Worm (Caenorhabditis elegans) whole organism, young adult: ENCODE data around the gene F55F10.1.

ENCODE experiments used
- B0035.1 ChIP-seq: sonication (generic microtip); optimal IDR thresholded peaks from 2 replicates; lab custom pipeline; 2016; ENCODE audit warnings: missing genetic modification characterization, mild to moderate bottlenecking, missing compliant biosample characterization, missing genotype, missing genetic modification reagents
- C06A6.2 ChIP-seq: fragments of 200-800 bp; sonication (Bioruptor generic); conservative IDR thresholded peaks from 2 replicates; pipeline ENCODE4 v1.3.6; 2022; ENCODE audit warnings: missing genetic modification characterization, missing compliant biosample characterization
- F22D6.2 ChIP-seq: sonication (generic microtip); optimal IDR thresholded peaks from 2 replicates; lab custom pipeline; 2016; ENCODE audit warnings: mild to moderate bottlenecking, missing genetic modification characterization, missing compliant biosample characterization
- F23B12.7 ChIP-seq: sonication (generic microtip); optimal IDR thresholded peaks from 2 replicates; lab custom pipeline; 2017; ENCODE audit warnings: missing genetic modification characterization, mild to moderate bottlenecking, missing compliant biosample characterization, antibody characterized with exemption, moderate library complexity; ENCODE audit not compliant: insufficient read depth
- F33H1.4 ChIP-seq: fragments of 200-800 bp; sonication (Bioruptor generic); IDR thresholded peaks from 2 replicates; pipeline ENCODE4 v1.3.6; 2022; ENCODE audit warnings: missing genetic modification reagents, missing genetic modification characterization, missing compliant biosample characterization
- F49E8.2 ChIP-seq: sonication (generic microtip); optimal IDR thresholded peaks from 3 replicates; lab custom pipeline; 2017; ENCODE audit warnings: missing genetic modification characterization, mild to moderate bottlenecking, missing compliant biosample characterization, antibody characterized with exemption, moderate library complexity; ENCODE audit not compliant: insufficient read depth
- F52B5.7 ChIP-seq: sonication (generic microtip); optimal IDR thresholded peaks from 2 replicates; lab custom pipeline; 2016; ENCODE audit warnings: mild to moderate bottlenecking, missing genetic modification characterization, missing compliant biosample characterization
- T26A5.8 ChIP-seq: sonication (generic microtip); optimal IDR thresholded peaks from 2 replicates; lab custom pipeline; 2016; ENCODE audit warnings: missing genetic modification characterization, missing compliant biosample characterization
- Y56A3A.18 ChIP-seq: fragments of 200-800 bp; sonication (Bioruptor generic); IDR thresholded peaks from 2 replicates; pipeline ENCODE4 v1.3.6; 2022; ENCODE audit warnings: missing genetic modification reagents, missing genetic modification characterization, missing compliant biosample characterization
- ama-1 ChIP-seq, 3 experiments: fragments of 150-350 bp in 1 of 3; sonication (generic microtip) in 2 of 3; optimal IDR thresholded peaks; 2 replicates each; lab custom pipeline; 2014 to 2018; ENCODE audit warnings: missing biosample characterization in 2 of 3, missing genetic modification characterization in 2 of 3, missing genetic modification reagents in 2 of 3
- attf-5 ChIP-seq: fragments of 200-800 bp; sonication (Bioruptor generic); optimal IDR thresholded peaks from 2 replicates; lab custom pipeline; 2018; ENCODE audit warnings: mild to moderate bottlenecking, missing genetic modification characterization, missing compliant biosample characterization
- attf-6 ChIP-seq: fragments of 200-800 bp; sonication (Bioruptor generic); IDR thresholded peaks from 2 replicates; pipeline ENCODE4 v1.3.6; 2022; ENCODE audit warnings: missing genetic modification reagents, missing genetic modification characterization, missing compliant biosample characterization
- ccch-3 ChIP-seq: fragments of 200-800 bp; sonication (Bioruptor generic); optimal IDR thresholded peaks from 2 replicates; lab custom pipeline; 2018; ENCODE audit warnings: mild to moderate bottlenecking, missing genetic modification characterization, missing compliant biosample characterization
- egl-44 ChIP-seq: fragments of 200-800 bp; sonication (Bioruptor generic); IDR thresholded peaks from 2 replicates; pipeline ENCODE4 v1.3.6; 2022; ENCODE audit warnings: missing genetic modification reagents, missing genetic modification characterization, missing compliant biosample characterization
- egrh-3 ChIP-seq: fragments of 200-800 bp; sonication (Bioruptor generic); IDR thresholded peaks from 2 replicates; pipeline ENCODE4 v1.3.6; 2022; ENCODE audit warnings: missing genetic modification reagents, missing genetic modification characterization, missing compliant biosample characterization
- ets-4 ChIP-seq: fragments of 200-800 bp; sonication (Bioruptor generic); optimal IDR thresholded peaks from 2 replicates; lab custom pipeline; 2018; ENCODE audit warnings: mild to moderate bottlenecking, missing genetic modification characterization, missing compliant biosample characterization
- gei-17 ChIP-seq: fragments of 200-800 bp; sonication (Bioruptor generic); optimal IDR thresholded peaks from 2 replicates; lab custom pipeline; 2018; ENCODE audit warnings: mild to moderate bottlenecking, missing genetic modification characterization, missing compliant biosample characterization
- him-1 ChIP-seq: sonication (generic microtip); optimal IDR thresholded peaks from 2 replicates; lab custom pipeline; 2016; ENCODE audit warnings: missing genotype, missing genetic modification reagents, missing genetic modification characterization, missing compliant biosample characterization
- hmg-1.2 ChIP-seq: fragments of 200-800 bp; sonication (Bioruptor generic); IDR thresholded peaks from 2 replicates; pipeline ENCODE4 v1.3.6; 2022; ENCODE audit warnings: missing genetic modification reagents, missing genetic modification characterization, missing compliant biosample characterization
- let-607 ChIP-seq, 2 experiments: fragments of 200-800 bp in 1 of 2; sonication (Bioruptor generic) in 1 of 2; sonication (generic microtip) in 1 of 2; optimal IDR thresholded peaks; 2 replicates each; lab custom pipeline; 2016 to 2018; ENCODE audit warnings: mild to moderate bottlenecking in 2 of 2, missing compliant biosample characterization in 2 of 2, missing genetic modification characterization in 2 of 2, moderate library complexity in 2 of 2, missing genotype in 1 of 2
- lin-26 ChIP-seq: fragments of 200-800 bp; sonication (Bioruptor generic); IDR thresholded peaks from 2 replicates; pipeline ENCODE4 v1.3.6; 2022; ENCODE audit warnings: missing genetic modification reagents, missing genetic modification characterization, missing compliant biosample characterization
- lsy-27 ChIP-seq: sonication (generic microtip); optimal IDR thresholded peaks from 2 replicates; lab custom pipeline; 2017; ENCODE audit warnings: missing genetic modification characterization, mild to moderate bottlenecking, missing compliant biosample characterization, antibody characterized with exemption, missing genotype, borderline replicate concordance; ENCODE audit not compliant: insufficient read depth
- madf-3 ChIP-seq: fragments of 200-800 bp; sonication (Bioruptor generic); IDR thresholded peaks from 2 replicates; pipeline ENCODE4 v1.3.6; 2022; ENCODE audit warnings: missing genetic modification reagents, missing genetic modification characterization, missing compliant biosample characterization
- mel-28 ChIP-seq: sonication (generic microtip); optimal IDR thresholded peaks from 2 replicates; lab custom pipeline; 2016; ENCODE audit warnings: borderline replicate concordance, mild to moderate bottlenecking, missing genetic modification characterization, missing compliant biosample characterization
- nhr-179 ChIP-seq: sonication (generic microtip); optimal IDR thresholded peaks from 2 replicates; lab custom pipeline; 2016; ENCODE audit warnings: mild to moderate bottlenecking, missing genetic modification characterization, missing compliant biosample characterization
- nhr-80 ChIP-seq: sonication (generic microtip); optimal IDR thresholded peaks from 2 replicates; lab custom pipeline; 2016; ENCODE audit warnings: missing genetic modification characterization, missing compliant biosample characterization
- pbrm-1 ChIP-seq: fragments of 200-800 bp; sonication (Bioruptor generic); IDR thresholded peaks from 2 replicates; pipeline ENCODE4 v1.3.6; 2022; ENCODE audit warnings: missing genetic modification reagents, missing genetic modification characterization, missing compliant biosample characterization
- rcor-1 ChIP-seq: fragments of 200-800 bp; sonication (Bioruptor generic); IDR thresholded peaks from 2 replicates; pipeline ENCODE4 v1.3.6; 2022; ENCODE audit warnings: missing genetic modification reagents, missing genetic modification characterization, missing compliant biosample characterization
- rpc-1 ChIP-seq, 2 experiments: fragments of 150-350 bp in 1 of 2; sonication (generic microtip) in 1 of 2; optimal IDR thresholded peaks; 2 replicates each; lab custom pipeline; 2014 to 2018; ENCODE audit warnings: missing biosample characterization in 1 of 2, missing genetic modification characterization in 1 of 2, missing genetic modification reagents in 1 of 2, missing genotype in 1 of 2
- somi-1 ChIP-seq: fragments of 200-800 bp; sonication (Bioruptor generic); optimal IDR thresholded peaks from 2 replicates; lab custom pipeline; 2018; ENCODE audit warnings: mild to moderate bottlenecking, missing genetic modification characterization, missing compliant biosample characterization
- unc-130 ChIP-seq: sonication (generic microtip); optimal IDR thresholded peaks from 2 replicates; lab custom pipeline; 2016; ENCODE audit warnings: missing genetic modification reagents, missing genetic modification characterization, missing compliant biosample characterization
- zfh-2 ChIP-seq: fragments of 200-800 bp; sonication (Bioruptor generic); conservative IDR thresholded peaks from 2 replicates; pipeline ENCODE4 v1.3.6; 2022; ENCODE audit warnings: missing genetic modification reagents, missing genetic modification characterization, missing compliant biosample characterization
- ztf-26 ChIP-seq: sonication (generic microtip); optimal IDR thresholded peaks from 2 replicates; lab custom pipeline; 2017; ENCODE audit warnings: missing genetic modification characterization, missing compliant biosample characterization
- ztf-6 ChIP-seq: fragments of 200-800 bp; sonication (Bioruptor generic); IDR thresholded peaks from 2 replicates; pipeline ENCODE4 v1.3.6; 2022; ENCODE audit warnings: missing genetic modification reagents, missing genetic modification characterization, missing compliant biosample characterization

F55F10.1 gene

ce11 chrIV:4393942-4394460 lies 33.4 kb downstream of the F55F10.1 start, which contains the start of gene ell-1:
Gene ell-1 (plus strand): TSS chrIV:4394410.
- no peak for TF ChIP-seq rcor-1 (GFP tag; lab: Robert Waterston, UW)
- no peak for TF ChIP-seq mel-28 (tag; lab: Kevin White, UChicago)
- TF ChIP-seq zfh-2 (GFP tag; lab: Robert Waterston, UW): peak; percentile 61; the same call in 1 of the 2 replicates
- TF ChIP-seq pbrm-1: no peak
- peak; percentile 36 for TF ChIP-seq attf-5 (GFP tag; lab: Kevin White, UChicago)
- peak; percentile 96 for TF ChIP-seq nhr-80
- TF ChIP-seq hmg-1.2: peak; percentile 29; the same call in 1 of the 2 replicates
- TF ChIP-seq rpc-1 (optimal IDR thresholded peaks at IDR 0.05; lab: Kevin White, UChicago): no peak
- TF ChIP-seq rpc-1 (tag; optimal IDR thresholded peaks at IDR 0.05; lab: Kevin White, UChicago): no peak
- no peak for TF ChIP-seq F23B12.7 (tag; lab: Kevin White, UChicago)
- no peak for TF ChIP-seq B0035.1 (tag; lab: Kevin White, UChicago)
- peak in 1 of 2 experiments; percentile 51 for TF ChIP-seq let-607 (tag; optimal IDR thresholded peaks at IDR 0.05; lab: Kevin White, UChicago)

ce11 chrIV:4395555-4395954 lies 34.9 kb downstream of the F55F10.1 start:
- TF ChIP-seq F52B5.7 (tag; lab: Kevin White, UChicago) (no peak), F33H1.4 (no peak), ztf-26 (no peak), egl-44 (GFP tag; lab: Robert Waterston, UW) (no peak), nhr-80 (no peak), T26A5.8 (tag; lab: Kevin White, UChicago) (no peak), Y56A3A.18 (no peak), nhr-179 (tag; lab: Kevin White, UChicago) (no peak), rpc-1 (optimal IDR thresholded peaks at IDR 0.05; lab: Kevin White, UChicago) (no peak), rpc-1 (tag; optimal IDR thresholded peaks at IDR 0.05; lab: Kevin White, UChicago) (no peak), ztf-6 (GFP tag; lab: Robert Waterston, UW) (no peak)

- TF ChIP-seq lin-26 (GFP tag; lab: Robert Waterston, UW) (0 out of 2 replicates have a peak, but pooled peaks have one; percentile 11), madf-3 (0 out of 2 replicates have a peak, but pooled peaks have one; percentile 8), F49E8.2 (tag; lab: Kevin White, UChicago) (no peak), somi-1 (GFP tag; lab: Kevin White, UChicago) (peak; percentile 2), him-1 (no peak), lsy-27 (no peak), egrh-3 (GFP tag; lab: Robert Waterston, UW) (peak; percentile 25; the same call in 1 of the 2 replicates), gei-17 (GFP tag; lab: Kevin White, UChicago) (no peak), zfh-2 (GFP tag; lab: Robert Waterston, UW) (no peak)
Measured at ce11 chrIV:4396052-4396821, 35.6 kb downstream of the F55F10.1 start.

ce11 chrIV:4397111-4397510 lies 36.5 kb downstream of the F55F10.1 start:
- TF ChIP-seq C06A6.2 (GFP tag; lab: Robert Waterston, UW) (no peak), nhr-80 (peak; percentile 25), ccch-3 (no peak)

- TF ChIP-seq nhr-80 (no peak), F52B5.7 (tag; lab: Kevin White, UChicago) (no peak), ama-1 (optimal IDR thresholded peaks at IDR 0.05; lab: Kevin White, UChicago) (no peak), ama-1 (GFP tag; optimal IDR thresholded peaks at IDR 0.05; lab: Kevin White, UChicago) (no peak), ets-4 (no peak), unc-130 (no peak), T26A5.8 (tag; lab: Kevin White, UChicago) (no peak), lin-26 (GFP tag; lab: Robert Waterston, UW) (no peak), attf-6 (GFP tag; lab: Robert Waterston, UW) (no peak), lsy-27 (no peak), F22D6.2 (no peak)
- TF ChIP-seq, all 124 proteins: peak for 0
Measured at ce11 chrIV:4397586-4397985, 36.9 kb downstream of the F55F10.1 start.
